Worm (Caenorhabditis elegans) whole organism, young adult: ENCODE measurements around the gene spp-27.
A peak's percentile ranks its signal among the peaks of the same experiment; 100 is the strongest.

Source experiments
- B0261.1 ChIP-seq: sonication (generic microtip); optimal IDR thresholded peaks from 2 replicates; lab custom pipeline; 2016; ENCODE audit warnings: mild to moderate bottlenecking, missing genetic modification characterization, moderate library complexity, missing compliant biosample characterization
- B0336.3 ChIP-seq: fragments of 200-800 bp; sonication (Bioruptor generic); IDR thresholded peaks from 2 replicates; pipeline ENCODE4 v1.3.6; 2022; ENCODE audit warnings: missing genetic modification characterization, missing compliant biosample characterization
- C06A6.2 ChIP-seq: fragments of 200-800 bp; sonication (Bioruptor generic); conservative IDR thresholded peaks from 2 replicates; pipeline ENCODE4 v1.3.6; 2022; ENCODE audit warnings: missing genetic modification characterization, missing compliant biosample characterization
- D2030.7 ChIP-seq: fragments of 200-800 bp; sonication (Bioruptor generic); IDR thresholded peaks from 2 replicates; pipeline ENCODE4 v1.3.6; 2022; ENCODE audit warnings: missing genetic modification reagents, missing genetic modification characterization, missing compliant biosample characterization
- F23B12.7 ChIP-seq: sonication (generic microtip); optimal IDR thresholded peaks from 2 replicates; lab custom pipeline; 2017; ENCODE audit warnings: missing genetic modification characterization, mild to moderate bottlenecking, missing compliant biosample characterization, antibody characterized with exemption, moderate library complexity; ENCODE audit not compliant: insufficient read depth
- F33H1.4 ChIP-seq: fragments of 200-800 bp; sonication (Bioruptor generic); IDR thresholded peaks from 2 replicates; pipeline ENCODE4 v1.3.6; 2022; ENCODE audit warnings: missing genetic modification reagents, missing genetic modification characterization, missing compliant biosample characterization
- K12H6.12 ChIP-seq: fragments of 200-800 bp; sonication (Bioruptor generic); optimal IDR thresholded peaks from 2 replicates; lab custom pipeline; 2018; ENCODE audit warnings: mild to moderate bottlenecking, missing genetic modification characterization, missing compliant biosample characterization
- Y56A3A.18 ChIP-seq: fragments of 200-800 bp; sonication (Bioruptor generic); IDR thresholded peaks from 2 replicates; pipeline ENCODE4 v1.3.6; 2022; ENCODE audit warnings: missing genetic modification reagents, missing genetic modification characterization, missing compliant biosample characterization
- Y79H2A.3 ChIP-seq: fragments of 200-800 bp; sonication (Bioruptor generic); conservative IDR thresholded peaks from 2 replicates; pipeline ENCODE4 v1.3.6; 2022; ENCODE audit warnings: missing genetic modification reagents, missing genetic modification characterization, missing compliant biosample characterization
- ZK185.1 ChIP-seq: sonication (generic microtip); optimal IDR thresholded peaks from 2 replicates; lab custom pipeline; 2016; ENCODE audit warnings: mild to moderate bottlenecking, missing genetic modification characterization, missing compliant biosample characterization; ENCODE audit not compliant: poor library complexity, severe bottlenecking
- akir-1 ChIP-seq: fragments of 200-800 bp; sonication (Bioruptor generic); optimal IDR thresholded peaks from 2 replicates; lab custom pipeline; 2018; ENCODE audit warnings: mild to moderate bottlenecking, missing genetic modification characterization, moderate library complexity, missing compliant biosample characterization
- attf-3 ChIP-seq: fragments of 200-800 bp; sonication (Bioruptor generic); conservative IDR thresholded peaks from 2 replicates; pipeline ENCODE4 v1.3.6; 2022; ENCODE audit warnings: missing genetic modification reagents, missing genetic modification characterization, missing compliant biosample characterization
- attf-6 ChIP-seq: fragments of 200-800 bp; sonication (Bioruptor generic); IDR thresholded peaks from 2 replicates; pipeline ENCODE4 v1.3.6; 2022; ENCODE audit warnings: missing genetic modification reagents, missing genetic modification characterization, missing compliant biosample characterization
- bed-1 ChIP-seq: fragments of 200-800 bp; sonication (Bioruptor generic); IDR thresholded peaks from 2 replicates; pipeline ENCODE4 v1.3.6; 2022; ENCODE audit warnings: missing genetic modification reagents, missing genetic modification characterization, missing compliant biosample characterization
- bed-2 ChIP-seq: fragments of 200-800 bp; sonication (Bioruptor generic); IDR thresholded peaks from 2 replicates; pipeline ENCODE4 v1.3.6; 2022; ENCODE audit warnings: missing genetic modification reagents, missing genetic modification characterization, missing compliant biosample characterization
- cebp-2 ChIP-seq: fragments of 200-800 bp; sonication (Bioruptor generic); IDR thresholded peaks from 2 replicates; pipeline ENCODE4 v1.3.6; 2022; ENCODE audit warnings: missing genetic modification characterization, missing compliant biosample characterization
- ceh-27 ChIP-seq: fragments of 200-800 bp; sonication (Bioruptor generic); optimal IDR thresholded peaks from 2 replicates; lab custom pipeline; 2018; ENCODE audit warnings: mild to moderate bottlenecking, missing genetic modification characterization, moderate library complexity, missing compliant biosample characterization
- ceh-58 ChIP-seq: fragments of 200-800 bp; sonication (Bioruptor generic); IDR thresholded peaks from 2 replicates; pipeline ENCODE4 v1.3.6; 2022; ENCODE audit warnings: missing genetic modification characterization, missing compliant biosample characterization
- dox-1 ChIP-seq: fragments of 200-800 bp; sonication (Bioruptor generic); IDR thresholded peaks from 2 replicates; pipeline ENCODE4 v1.3.6; 2022; ENCODE audit warnings: missing genetic modification reagents, missing genetic modification characterization, missing compliant biosample characterization
- egl-44 ChIP-seq: fragments of 200-800 bp; sonication (Bioruptor generic); IDR thresholded peaks from 2 replicates; pipeline ENCODE4 v1.3.6; 2022; ENCODE audit warnings: missing genetic modification reagents, missing genetic modification characterization, missing compliant biosample characterization
- ekl-4 ChIP-seq: fragments of 200-800 bp; sonication (Bioruptor generic); IDR thresholded peaks from 2 replicates; pipeline ENCODE4 v1.3.6; 2022; ENCODE audit warnings: missing genetic modification reagents, missing genetic modification characterization, missing compliant biosample characterization
- fkh-3 ChIP-seq: sonication (generic microtip); optimal IDR thresholded peaks from 2 replicates; lab custom pipeline; 2016; ENCODE audit warnings: mild to moderate bottlenecking, missing genetic modification characterization, missing compliant biosample characterization
- hmg-20 ChIP-seq: fragments of 200-800 bp; sonication (Bioruptor generic); IDR thresholded peaks from 2 replicates; pipeline ENCODE4 v1.3.6; 2022; ENCODE audit warnings: missing genetic modification reagents, missing genetic modification characterization, missing compliant biosample characterization
- hsf-1 ChIP-seq: fragments of 200-800 bp; sonication (Bioruptor generic); IDR thresholded peaks from 2 replicates; pipeline ENCODE4 v1.3.6; 2022; ENCODE audit warnings: missing genetic modification reagents, missing genetic modification characterization, missing compliant biosample characterization
- let-526 ChIP-seq: fragments of 200-800 bp; sonication (Bioruptor generic); IDR thresholded peaks from 2 replicates; pipeline ENCODE4 v1.3.6; 2022; ENCODE audit warnings: missing genetic modification reagents, missing genetic modification characterization, missing compliant biosample characterization
- let-607 ChIP-seq, 2 experiments: fragments of 200-800 bp in 1 of 2; sonication (Bioruptor generic) in 1 of 2; sonication (generic microtip) in 1 of 2; optimal IDR thresholded peaks; 2 replicates each; lab custom pipeline; 2016 to 2018; ENCODE audit warnings: mild to moderate bottlenecking in 2 of 2, missing compliant biosample characterization in 2 of 2, missing genetic modification characterization in 2 of 2, moderate library complexity in 2 of 2, missing genotype in 1 of 2
- lin-26 ChIP-seq: fragments of 200-800 bp; sonication (Bioruptor generic); IDR thresholded peaks from 2 replicates; pipeline ENCODE4 v1.3.6; 2022; ENCODE audit warnings: missing genetic modification reagents, missing genetic modification characterization, missing compliant biosample characterization
- lin-35 ChIP-seq, 3 experiments: fragments of 150-350 bp in 2 of 3; sonication (generic microtip) in 1 of 3; optimal IDR thresholded peaks; 2 replicates each; lab custom pipeline; 2014 to 2018; ENCODE audit warnings: missing biosample characterization in 3 of 3, missing genetic modification characterization in 3 of 3, missing genetic modification reagents in 3 of 3
- lin-54 ChIP-seq: fragments of 200-800 bp; sonication (Bioruptor generic); optimal IDR thresholded peaks from 2 replicates; lab custom pipeline; 2018; ENCODE audit warnings: mild to moderate bottlenecking, missing genetic modification characterization, missing compliant biosample characterization
- lsl-1 ChIP-seq: fragments of 200-800 bp; sonication (Bioruptor generic); optimal IDR thresholded peaks from 2 replicates; lab custom pipeline; 2018; ENCODE audit warnings: mild to moderate bottlenecking, missing genetic modification characterization, moderate library complexity, missing compliant biosample characterization
- madf-10 ChIP-seq: sonication (generic microtip); optimal IDR thresholded peaks from 2 replicates; lab custom pipeline; 2016; ENCODE audit warnings: mild to moderate bottlenecking, missing genetic modification characterization, missing compliant biosample characterization
- madf-3 ChIP-seq: fragments of 200-800 bp; sonication (Bioruptor generic); IDR thresholded peaks from 2 replicates; pipeline ENCODE4 v1.3.6; 2022; ENCODE audit warnings: missing genetic modification reagents, missing genetic modification characterization, missing compliant biosample characterization
- madf-6 ChIP-seq: fragments of 200-800 bp; sonication (Bioruptor generic); IDR thresholded peaks from 2 replicates; pipeline ENCODE4 v1.3.6; 2022; ENCODE audit warnings: missing genetic modification reagents, missing genetic modification characterization, missing compliant biosample characterization
- mel-28 ChIP-seq: sonication (generic microtip); optimal IDR thresholded peaks from 2 replicates; lab custom pipeline; 2016; ENCODE audit warnings: borderline replicate concordance, mild to moderate bottlenecking, missing genetic modification characterization, missing compliant biosample characterization
- nfya-2 ChIP-seq: fragments of 200-800 bp; sonication (Bioruptor generic); IDR thresholded peaks from 2 replicates; pipeline ENCODE4 v1.3.6; 2022; ENCODE audit warnings: missing genetic modification reagents, missing genetic modification characterization, missing compliant biosample characterization
- nfyb-1 ChIP-seq: fragments of 200-800 bp; sonication (Bioruptor generic); IDR thresholded peaks from 2 replicates; pipeline ENCODE4 v1.3.6; 2022; ENCODE audit warnings: missing genetic modification reagents, missing genetic modification characterization, missing compliant biosample characterization
- nhr-179 ChIP-seq: sonication (generic microtip); optimal IDR thresholded peaks from 2 replicates; lab custom pipeline; 2016; ENCODE audit warnings: mild to moderate bottlenecking, missing genetic modification characterization, missing compliant biosample characterization
- nhr-80 ChIP-seq: sonication (generic microtip); optimal IDR thresholded peaks from 2 replicates; lab custom pipeline; 2016; ENCODE audit warnings: missing genetic modification characterization, missing compliant biosample characterization
- pha-4 ChIP-seq: fragments of 150-350 bp; sonication (generic microtip); optimal IDR thresholded peaks from 2 replicates; lab custom pipeline; 2014; ENCODE audit warnings: missing biosample characterization, missing genetic modification reagents, missing genetic modification characterization
- snpc-3.4 ChIP-seq: sonication (generic microtip); optimal IDR thresholded peaks from 2 replicates; lab custom pipeline; 2017; ENCODE audit warnings: missing genetic modification characterization, mild to moderate bottlenecking, missing compliant biosample characterization, antibody characterized with exemption, moderate library complexity, missing genotype, missing genetic modification reagents
- tbp1 ChIP-seq: fragments of 200-800 bp; sonication (Bioruptor generic); optimal IDR thresholded peaks from 2 replicates; lab custom pipeline; 2018; ENCODE audit warnings: mild to moderate bottlenecking, missing genetic modification characterization, missing compliant biosample characterization
- tlf-1 ChIP-seq: fragments of 200-800 bp; sonication (Bioruptor generic); optimal IDR thresholded peaks from 2 replicates; lab custom pipeline; 2018; ENCODE audit warnings: mild to moderate bottlenecking, missing genetic modification characterization, missing compliant biosample characterization
- unc-130 ChIP-seq: sonication (generic microtip); optimal IDR thresholded peaks from 2 replicates; lab custom pipeline; 2016; ENCODE audit warnings: missing genetic modification reagents, missing genetic modification characterization, missing compliant biosample characterization

The spp-27 gene

DNA sequence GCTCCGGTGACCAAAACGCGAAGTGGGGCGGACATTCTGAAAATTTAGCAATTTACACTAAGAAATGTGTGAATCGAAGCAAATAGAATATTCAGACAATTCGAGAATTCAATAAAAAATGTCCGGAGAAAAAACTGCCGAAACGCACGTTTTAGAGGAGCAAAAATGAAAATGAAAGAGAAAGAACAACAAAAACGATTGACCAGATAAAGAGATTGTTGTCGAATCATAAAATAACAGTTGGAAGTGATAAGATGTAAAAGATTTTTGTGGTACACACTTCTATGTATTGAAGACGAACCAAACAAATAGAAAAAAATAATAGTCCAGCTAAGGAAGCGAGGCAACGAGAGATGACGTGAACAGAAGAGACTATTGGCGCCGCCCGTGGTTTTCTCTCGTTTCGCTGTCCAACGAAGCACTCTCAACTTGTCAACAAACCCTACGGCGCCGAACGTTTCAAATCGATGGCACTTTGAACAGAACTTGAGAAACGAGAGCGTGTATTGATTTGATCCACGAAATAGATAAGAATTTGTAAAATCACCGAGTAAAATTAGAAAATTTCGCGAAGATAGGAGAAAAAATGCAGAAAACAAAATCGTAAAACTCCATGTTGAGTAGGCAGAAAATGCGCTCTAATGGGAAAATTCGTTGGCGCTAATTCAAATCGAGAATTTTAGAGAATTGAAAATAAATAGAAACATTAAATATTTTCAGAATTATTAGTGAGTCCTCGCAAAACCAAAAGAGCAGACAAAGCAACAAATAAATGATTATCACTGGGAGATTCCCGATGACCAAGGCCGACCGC is 40.2 kb downstream of the spp-27 start, which contains the start of gene mdh-1 (continued):
- peak; percentile 26 for TF ChIP-seq ceh-27 (GFP tag; lab: Kevin White, UChicago)
- TF ChIP-seq tbp1 (GFP tag; lab: Kevin White, UChicago): no peak
- TF ChIP-seq Y56A3A.18 (GFP tag; lab: Robert Waterston, UW): no peak
- TF ChIP-seq K12H6.12 (tag; lab: Kevin White, UChicago): peak; percentile 4
- TF ChIP-seq let-607 (tag; optimal IDR thresholded peaks at IDR 0.05; lab: Kevin White, UChicago): peak in 1 of 2 experiments; percentile 24
- no peak for TF ChIP-seq bed-2 (GFP tag; lab: Robert Waterston, UW)
- peak; percentile 60 for TF ChIP-seq nhr-80 (tag; lab: Kevin White, UChicago)
- peak; percentile 5 for TF ChIP-seq lin-54 (GFP tag; lab: Kevin White, UChicago)
- no peak for TF ChIP-seq cebp-2
- no peak for TF ChIP-seq unc-130 (GFP tag; lab: Kevin White, UChicago)
- peak; percentile 49; the same call in 1 of the 2 replicates for TF ChIP-seq let-526 (GFP tag; lab: Robert Waterston, UW)
- TF ChIP-seq snpc-3.4 (tag; lab: Kevin White, UChicago): no peak
- no peak for TF ChIP-seq lin-26
- 0 out of 2 replicates have a peak, but pooled peaks have one; percentile 17 for TF ChIP-seq D2030.7 (GFP tag; lab: Robert Waterston, UW)
- TF ChIP-seq nhr-179 (tag; lab: Kevin White, UChicago): no peak
- TF ChIP-seq nfya-2 (GFP tag; lab: Robert Waterston, UW): no peak
- peak; percentile 40; the same call in 1 of the 2 replicates for TF ChIP-seq nfyb-1
- TF ChIP-seq B0261.1: no peak

DNA sequence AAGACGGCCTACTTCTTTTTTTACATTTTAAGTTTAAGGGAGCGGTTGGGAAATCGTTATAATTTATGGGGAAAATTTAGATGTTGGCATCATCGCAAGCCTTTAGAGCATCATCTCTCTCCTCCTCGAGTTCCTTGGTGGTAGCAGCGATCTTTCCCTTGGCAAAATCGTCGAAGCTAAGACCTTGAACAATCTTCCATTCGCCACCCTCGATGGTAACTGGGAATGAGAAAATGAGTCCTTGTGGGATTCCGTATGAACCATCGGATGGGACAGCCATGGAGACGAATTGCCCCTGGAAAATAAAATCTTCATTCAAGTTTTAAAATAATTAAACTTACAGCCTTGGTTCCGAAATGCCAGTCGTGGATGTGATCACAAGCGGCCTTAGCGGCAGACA is 41.6 kb downstream of the spp-27 start:
- 0 out of 2 replicates have a peak, but pooled peaks have one; percentile 34 for TF ChIP-seq nfya-2 (GFP tag; lab: Robert Waterston, UW)
- TF ChIP-seq madf-3: peak; percentile 55; the same call in 1 of the 2 replicates
- 0 out of 2 replicates have a peak, but pooled peaks have one; percentile 27 for TF ChIP-seq bed-1 (GFP tag; lab: Robert Waterston, UW)
- TF ChIP-seq pha-4 (tag; lab: Kevin White, UChicago): peak; percentile 21
- peak; percentile 37; the same call in 1 of the 2 replicates for TF ChIP-seq B0336.3
- TF ChIP-seq ZK185.1 (tag; lab: Kevin White, UChicago): peak; percentile 59
- no peak for TF ChIP-seq akir-1 (GFP tag; lab: Kevin White, UChicago)
- no peak for TF ChIP-seq attf-3 (GFP tag; lab: Robert Waterston, UW)
- peak; percentile 4; the same call in 1 of the 2 replicates for TF ChIP-seq hmg-20 (GFP tag; lab: Robert Waterston, UW)

DNA sequence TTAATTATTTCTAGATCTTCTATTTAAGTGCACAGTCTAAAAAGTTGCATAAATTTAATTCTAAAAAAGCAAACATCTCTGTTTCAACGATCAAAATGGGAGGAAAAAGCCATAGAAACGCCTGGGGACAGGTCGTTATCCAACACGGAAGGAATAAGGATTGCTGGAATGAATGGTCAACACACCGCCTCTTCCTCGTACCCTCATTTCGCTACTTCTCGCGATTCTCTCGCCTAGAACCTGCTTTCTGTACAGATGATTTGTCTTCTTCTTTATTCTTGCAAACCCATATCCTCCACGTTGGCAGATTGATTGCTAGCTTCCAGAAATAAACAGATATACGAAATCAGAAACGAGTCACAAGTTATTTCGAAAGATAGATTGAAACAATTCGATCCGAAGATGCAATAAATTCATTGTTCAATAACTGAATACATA is 42.0 kb downstream of the spp-27 start, which contains the start of gene dpy-11:
Gene dpy-11, minus strand, starts transcription at position 354 of the 438 bp plus-strand sequence.
- TF ChIP-seq madf-3: peak; percentile 80
- peak; percentile 51 for TF ChIP-seq tbp1 (GFP tag; lab: Kevin White, UChicago)
- peak; percentile 58 for TF ChIP-seq dox-1 (GFP tag; lab: Robert Waterston, UW)
- peak in 1 of 3 experiments; percentile 59 for TF ChIP-seq lin-35 (GFP tag; optimal IDR thresholded peaks at IDR 0.05; lab: Kevin White, UChicago)
- TF ChIP-seq tlf-1 (GFP tag; lab: Kevin White, UChicago): peak; percentile 64
- no peak for TF ChIP-seq madf-10 (tag; lab: Kevin White, UChicago)
- no peak for TF ChIP-seq nhr-80 (tag; lab: Kevin White, UChicago)
- no peak for TF ChIP-seq Y79H2A.3 (GFP tag; lab: Robert Waterston, UW)
- no peak for TF ChIP-seq F33H1.4 (GFP tag; lab: Robert Waterston, UW)
- TF ChIP-seq ekl-4 (GFP tag; lab: Robert Waterston, UW): peak; percentile 65
- TF ChIP-seq hsf-1: peak; percentile 12; the same call in 1 of the 2 replicates
- TF ChIP-seq pha-4 (tag; lab: Kevin White, UChicago): no peak
- no peak for TF ChIP-seq fkh-3 (tag; lab: Kevin White, UChicago)
- no peak for TF ChIP-seq nfya-2 (GFP tag; lab: Robert Waterston, UW)
- TF ChIP-seq madf-6 (GFP tag; lab: Robert Waterston, UW): peak; percentile 61
- no peak for TF ChIP-seq ceh-58 (GFP tag; lab: Robert Waterston, UW)
- no peak for TF ChIP-seq lsl-1 (GFP tag; lab: Kevin White, UChicago)
- TF ChIP-seq F23B12.7: no peak
- no peak for TF ChIP-seq mel-28
- no peak; the same call in 1 of the 2 replicates for TF ChIP-seq attf-6 (GFP tag; lab: Robert Waterston, UW)
- TF ChIP-seq egl-44 (GFP tag; lab: Robert Waterston, UW): peak; percentile 25; the same call in 1 of the 2 replicates
- no peak for TF ChIP-seq C06A6.2 (GFP tag; lab: Robert Waterston, UW)
